Fruit fly (Drosophila melanogaster): ENCODE measurements around the gene Cip4.

Cip4 gene

dm6 chr3L:4288591-4289056 lies 75.3 kb downstream of the Cip4 start, which contains the start of gene Hexo1 (continued):
- TF ChIP-seq Sox15 (GFP tag; optimal IDR thresholded peaks at IDR 0.05) = peak; percentile 18
- TF ChIP-seq Hr39 (GFP tag; optimal IDR thresholded peaks at IDR 0.05) = peak; percentile 68
- peak; percentile 22; the same call in 1 of the 3 replicates for TF ChIP-seq CG6163 (GFP tag; IDR thresholded peaks at IDR 0.05)
- TF ChIP-seq CG15336 (GFP tag; IDR thresholded peaks at IDR 0.05) = peak; percentile 54
- no peak for TF ChIP-seq Sox102F (GFP tag; optimal IDR thresholded peaks at IDR 0.05)
- TF ChIP-seq CG7368 (GFP tag; optimal IDR thresholded peaks at IDR 0.05) = no peak
- TF ChIP-seq Sox14 (GFP tag; optimal IDR thresholded peaks at IDR 0.05) = peak; percentile 87
- no peak for TF ChIP-seq CG10669 (GFP tag; optimal IDR thresholded peaks at IDR 0.05)
- no peak for TF ChIP-seq CG8319 (GFP tag; optimal IDR thresholded peaks at IDR 0.05)
- TF ChIP-seq Eip93F (GFP tag; optimal IDR thresholded peaks at IDR 0.05) = no peak
- no peak for TF ChIP-seq Met (GFP tag; optimal IDR thresholded peaks at IDR 0.05)
- no peak for TF ChIP-seq salr (GFP tag; optimal IDR thresholded peaks at IDR 0.05)
- TF ChIP-seq Ets96B (tag; optimal IDR thresholded peaks at IDR 0.05) = peak; percentile 57
- TF ChIP-seq CG8119 (GFP tag; IDR thresholded peaks at IDR 0.05) = peak; percentile 35; the same call in 1 of the 3 replicates
- TF ChIP-seq net (GFP tag; optimal IDR thresholded peaks at IDR 0.05) = peak; percentile 73
- TF ChIP-seq pdm3 (GFP tag; optimal IDR thresholded peaks at IDR 0.05) = no peak
- peak; percentile 60 for TF ChIP-seq CG3032 (tag; optimal IDR thresholded peaks at IDR 0.05)
- TF ChIP-seq topi (GFP tag; optimal IDR thresholded peaks at IDR 0.05) = peak; percentile 76
- TF ChIP-seq Blimp-1 (GFP tag; optimal IDR thresholded peaks at IDR 0.05) = no peak
- TF ChIP-seq Eip78C (GFP tag) = peak; percentile 95
- peak; percentile 51 for TF ChIP-seq fd59A (GFP tag; optimal IDR thresholded peaks at IDR 0.05)
- peak; percentile 77 for TF ChIP-seq esn (GFP tag; optimal IDR thresholded peaks at IDR 0.05)
- TF ChIP-seq CG6276 (GFP tag; optimal IDR thresholded peaks at IDR 0.05) = no peak
- TF ChIP-seq CG11902 (GFP tag; optimal IDR thresholded peaks at IDR 0.05) = no peak
- TF ChIP-seq dac (GFP tag; optimal IDR thresholded peaks at IDR 0.05) = peak; percentile 20
- TF ChIP-seq CG3919 (GFP tag; optimal IDR thresholded peaks at IDR 0.05) = peak; percentile 70
- TF ChIP-seq lz (GFP tag; optimal IDR thresholded peaks at IDR 0.05) = peak; percentile 59
- peak; percentile 96 for TF ChIP-seq svp (GFP tag)
- no peak for TF ChIP-seq Hr4 (GFP tag; optimal IDR thresholded peaks at IDR 0.05)
- peak; percentile 84 for TF ChIP-seq fkh (GFP tag; optimal IDR thresholded peaks at IDR 0.05)
- TF ChIP-seq Ets21C (GFP tag; optimal IDR thresholded peaks at IDR 0.05) = no peak
- peak; percentile 47 for TF ChIP-seq cyc (GFP tag; optimal IDR thresholded peaks at IDR 0.05)
- TF ChIP-seq fd85E (GFP tag; optimal IDR thresholded peaks at IDR 0.05) = no peak
- TF ChIP-seq CG10631 (GFP tag; optimal IDR thresholded peaks at IDR 0.05) = no peak
- peak; percentile 71 for TF ChIP-seq CG32006 (GFP tag; optimal IDR thresholded peaks at IDR 0.05)
- TF ChIP-seq CG11762 (GFP tag; optimal IDR thresholded peaks at IDR 0.05; ENCODE audit: insufficient read depth) = peak; percentile 54
- TF ChIP-seq CG11294 (GFP tag; IDR thresholded peaks at IDR 0.05) = no peak

dm6 chr3L:4286784-4287183 lies 77.1 kb downstream of the Cip4 start, which contains the start of gene TfIIEbeta:
Gene TfIIEbeta (plus strand): TSS chr3L:4287038.
- TF ChIP-seq Met (GFP tag; optimal IDR thresholded peaks at IDR 0.05) (no peak), Hr39 (GFP tag; optimal IDR thresholded peaks at IDR 0.05) (no peak), acj6 (GFP tag; optimal IDR thresholded peaks at IDR 0.05) (no peak), salr (GFP tag; optimal IDR thresholded peaks at IDR 0.05) (no peak), CG6163 (GFP tag; IDR thresholded peaks at IDR 0.05) (0 out of 3 replicates have a peak, but pooled peaks have one; percentile 33), CG10669 (GFP tag; optimal IDR thresholded peaks at IDR 0.05) (no peak), CG10631 (GFP tag; optimal IDR thresholded peaks at IDR 0.05) (no peak), Sox102F (GFP tag; optimal IDR thresholded peaks at IDR 0.05) (no peak), CG8632 (GFP tag; optimal IDR thresholded peaks at IDR 0.05) (no peak), Sox15 (GFP tag; optimal IDR thresholded peaks at IDR 0.05) (no peak), Hr4 (GFP tag; optimal IDR thresholded peaks at IDR 0.05) (no peak), spab (GFP tag; optimal IDR thresholded peaks at IDR 0.05) (no peak), CG32006 (GFP tag; optimal IDR thresholded peaks at IDR 0.05) (no peak), achi (GFP tag; optimal IDR thresholded peaks at IDR 0.05) (no peak), CG7368 (GFP tag; optimal IDR thresholded peaks at IDR 0.05) (no peak), Ets21C (GFP tag; optimal IDR thresholded peaks at IDR 0.05) (no peak), Lpt (GFP tag; optimal IDR thresholded peaks at IDR 0.05) (no peak), CG1621 (tag; optimal IDR thresholded peaks at IDR 0.05) (no peak), CG11762 (GFP tag; optimal IDR thresholded peaks at IDR 0.05; ENCODE audit: insufficient read depth) (no peak), Smox (GFP tag; optimal IDR thresholded peaks at IDR 0.05) (no peak), esn (GFP tag; optimal IDR thresholded peaks at IDR 0.05) (peak; percentile 18), CG6854 (GFP tag; optimal IDR thresholded peaks at IDR 0.05) (peak; percentile 17), Hr38 (GFP tag; optimal IDR thresholded peaks at IDR 0.05) (no peak), CG9139 (GFP tag; optimal IDR thresholded peaks at IDR 0.05) (no peak), fkh (GFP tag; optimal IDR thresholded peaks at IDR 0.05) (peak; percentile 38), dsx (GFP tag; optimal IDR thresholded peaks at IDR 0.05; ENCODE audit: poor library complexity, severe bottlenecking) (peak; percentile 45), Eip75B (GFP tag; optimal IDR thresholded peaks at IDR 0.05) (no peak), OdsH (GFP tag; optimal IDR thresholded peaks at IDR 0.05) (no peak), CG6276 (GFP tag; optimal IDR thresholded peaks at IDR 0.05) (no peak)

All from whole organism, prepupa.